Fruit fly (Drosophila melanogaster) whole organism, prepupa: Measurements from ENCODE around the gene AGO2.

Experiments
- Blimp-1 ChIP-seq: fragments of 200-800 bp; sonication (Bioruptor generic); optimal IDR thresholded peaks from 3 replicates; lab custom pipeline; 2017; ENCODE audit warnings: missing biosample characterization, missing genetic modification characterization, mild to moderate bottlenecking, moderate library complexity, missing genetic modification reagents
- CG10669 ChIP-seq: fragments of 200-800 bp; sonication (Bioruptor generic); optimal IDR thresholded peaks from 3 replicates; lab custom pipeline; 2018; ENCODE audit warnings: missing biosample characterization, mild to moderate bottlenecking, missing genetic modification characterization, moderate library complexity
- CG11294 ChIP-seq: fragments of 200-800 bp; sonication (Bioruptor generic); IDR thresholded peaks from 2 replicates; pipeline ENCODE4 v1.3.6; 2022; ENCODE audit warnings: missing biosample characterization, missing genetic modification characterization
- CG11762 ChIP-seq: fragments of 200-800 bp; sonication (Bioruptor generic); optimal IDR thresholded peaks from 3 replicates; lab custom pipeline; 2016; ENCODE audit warnings: missing biosample characterization, missing genetic modification characterization; ENCODE audit not compliant: insufficient read depth
- CG11902 ChIP-seq: fragments of 200-800 bp; sonication (Bioruptor generic); optimal IDR thresholded peaks from 3 replicates; lab custom pipeline; 2016; ENCODE audit warnings: missing biosample characterization, missing genetic modification characterization
- CG15336 ChIP-seq: fragments of 200-800 bp; sonication (Bioruptor generic); IDR thresholded peaks from 2 replicates; pipeline ENCODE4 v1.3.6; 2022; ENCODE audit warnings: missing biosample characterization, missing genetic modification characterization
- CG1621 ChIP-seq: fragments of 200-800 bp; sonication (Bioruptor generic); optimal IDR thresholded peaks from 3 replicates; lab custom pipeline; 2018; ENCODE audit warnings: missing biosample characterization, mild to moderate bottlenecking, missing genetic modification characterization
- CG16779 ChIP-seq: fragments of 200-800 bp; sonication (Bioruptor generic); optimal IDR thresholded peaks from 3 replicates; lab custom pipeline; 2017; ENCODE audit warnings: missing biosample characterization, mild to moderate bottlenecking, missing genetic modification characterization
- CG3032 ChIP-seq: fragments of 200-800 bp; optimal IDR thresholded peaks from 2 replicates; lab custom pipeline; 2019; ENCODE audit warnings: missing biosample characterization, mild to moderate bottlenecking, missing genetic modification characterization, moderate library complexity
- CG32006 ChIP-seq: fragments of 200-800 bp; sonication (Bioruptor generic); optimal IDR thresholded peaks from 3 replicates; lab custom pipeline; 2017; ENCODE audit warnings: missing biosample characterization, mild to moderate bottlenecking, missing genetic modification characterization
- CG6276 ChIP-seq: fragments of 200-800 bp; sonication (Bioruptor generic); optimal IDR thresholded peaks from 2 replicates; lab custom pipeline; 2017; ENCODE audit warnings: missing biosample characterization, mild to moderate bottlenecking, missing genetic modification characterization
- CG6792 ChIP-seq: fragments of 200-800 bp; sonication (Bioruptor generic); optimal IDR thresholded peaks from 3 replicates; lab custom pipeline; 2016; ENCODE audit warnings: missing biosample characterization, missing genetic modification characterization
- CG6808 ChIP-seq: fragments of 200-800 bp; sonication (Bioruptor generic); optimal IDR thresholded peaks from 3 replicates; lab custom pipeline; 2017; ENCODE audit warnings: missing biosample characterization, missing genetic modification characterization, mild to moderate bottlenecking, moderate library complexity, missing genetic modification reagents
- CG6854 ChIP-seq: fragments of 200-800 bp; sonication (Bioruptor generic); optimal IDR thresholded peaks from 2 replicates; lab custom pipeline; 2017; ENCODE audit warnings: missing biosample characterization, mild to moderate bottlenecking, missing genetic modification characterization
- CG7368 ChIP-seq: fragments of 200-800 bp; sonication (Bioruptor generic); optimal IDR thresholded peaks from 3 replicates; lab custom pipeline; 2016; ENCODE audit warnings: missing biosample characterization, missing genetic modification characterization
- CG8119 ChIP-seq: fragments of 200-800 bp; sonication (Bioruptor generic); IDR thresholded peaks from 3 replicates; pipeline ENCODE4 v1.3.6; 2022; ENCODE audit warnings: missing biosample characterization, missing genetic modification characterization
- CG8319 ChIP-seq: fragments of 200-800 bp; sonication (Bioruptor generic); optimal IDR thresholded peaks from 3 replicates; lab custom pipeline; 2016; ENCODE audit warnings: missing biosample characterization, missing genetic modification characterization
- Eip75B ChIP-seq: fragments of 200-800 bp; sonication (Bioruptor generic); optimal IDR thresholded peaks from 3 replicates; lab custom pipeline; 2016; ENCODE audit warnings: missing biosample characterization, missing genetic modification characterization
- Eip78C ChIP-seq: fragments of 200-800 bp; sonication (Bioruptor generic); peaks from one replicate; lab custom pipeline; 2016; ENCODE audit warnings: missing biosample characterization, missing genetic modification characterization
- Eip93F ChIP-seq: fragments of 200-800 bp; sonication (Bioruptor generic); optimal IDR thresholded peaks from 2 replicates; lab custom pipeline; 2016; ENCODE audit warnings: missing biosample characterization, mild to moderate bottlenecking, missing genetic modification characterization
- Ets96B ChIP-seq: fragments of 200-800 bp; optimal IDR thresholded peaks from 2 replicates; lab custom pipeline; 2019; ENCODE audit warnings: missing biosample characterization, mild to moderate bottlenecking, missing genetic modification characterization, moderate library complexity
- Gug ChIP-seq: fragments of 200-800 bp; sonication (Bioruptor generic); IDR thresholded peaks from 2 replicates; pipeline ENCODE4 v1.3.6; 2022; ENCODE audit warnings: missing biosample characterization, missing genetic modification characterization
- Met ChIP-seq: fragments of 200-800 bp; sonication (Bioruptor generic); optimal IDR thresholded peaks from 3 replicates; lab custom pipeline; 2016; ENCODE audit warnings: missing biosample characterization, missing genetic modification characterization
- Sox102F ChIP-seq: fragments of 200-800 bp; sonication (Bioruptor generic); optimal IDR thresholded peaks from 2 replicates; lab custom pipeline; 2016; ENCODE audit warnings: missing biosample characterization, mild to moderate bottlenecking, missing genetic modification characterization
- Sox14 ChIP-seq: fragments of 200-800 bp; sonication (Bioruptor generic); optimal IDR thresholded peaks from 3 replicates; lab custom pipeline; 2016; ENCODE audit warnings: missing biosample characterization, missing genetic modification characterization
- acj6 ChIP-seq: fragments of 200-800 bp; sonication (Bioruptor generic); optimal IDR thresholded peaks from 3 replicates; lab custom pipeline; 2016; ENCODE audit warnings: missing biosample characterization, missing genetic modification characterization
- dac ChIP-seq: fragments of 200-800 bp; sonication (Bioruptor generic); optimal IDR thresholded peaks from 2 replicates; lab custom pipeline; 2017; ENCODE audit warnings: missing biosample characterization, mild to moderate bottlenecking, missing genetic modification characterization
- esn ChIP-seq: fragments of 200-800 bp; sonication (Bioruptor generic); optimal IDR thresholded peaks from 2 replicates; lab custom pipeline; 2016; ENCODE audit warnings: missing biosample characterization, mild to moderate bottlenecking, missing genetic modification characterization, moderate library complexity
- pdm3 ChIP-seq: fragments of 200-800 bp; sonication (Bioruptor generic); optimal IDR thresholded peaks from 3 replicates; lab custom pipeline; 2016; ENCODE audit warnings: missing biosample characterization, missing genetic modification characterization
- ss ChIP-seq, 2 experiments: fragments of 200-800 bp; sonication (Bioruptor generic); optimal IDR thresholded peaks; 2 replicates in 1 of 2; 3 replicates in 1 of 2; lab custom pipeline; 2017 to 2018; ENCODE audit warnings: mild to moderate bottlenecking in 2 of 2, missing biosample characterization in 2 of 2, missing genetic modification characterization in 2 of 2, moderate library complexity in 1 of 2
- svp ChIP-seq: fragments of 200-800 bp; sonication (Bioruptor generic); peaks from one replicate; lab custom pipeline; 2016; ENCODE audit warnings: missing biosample characterization, missing genetic modification characterization
- topi ChIP-seq: fragments of 200-800 bp; sonication (Bioruptor generic); optimal IDR thresholded peaks from 3 replicates; lab custom pipeline; 2016; ENCODE audit warnings: missing biosample characterization, missing genetic modification characterization
- vri ChIP-seq: fragments of 200-800 bp; sonication (Bioruptor generic); optimal IDR thresholded peaks from 3 replicates; lab custom pipeline; 2016; ENCODE audit warnings: missing biosample characterization, mild to moderate bottlenecking, missing genetic modification characterization

AGO2 gene

DNA sequence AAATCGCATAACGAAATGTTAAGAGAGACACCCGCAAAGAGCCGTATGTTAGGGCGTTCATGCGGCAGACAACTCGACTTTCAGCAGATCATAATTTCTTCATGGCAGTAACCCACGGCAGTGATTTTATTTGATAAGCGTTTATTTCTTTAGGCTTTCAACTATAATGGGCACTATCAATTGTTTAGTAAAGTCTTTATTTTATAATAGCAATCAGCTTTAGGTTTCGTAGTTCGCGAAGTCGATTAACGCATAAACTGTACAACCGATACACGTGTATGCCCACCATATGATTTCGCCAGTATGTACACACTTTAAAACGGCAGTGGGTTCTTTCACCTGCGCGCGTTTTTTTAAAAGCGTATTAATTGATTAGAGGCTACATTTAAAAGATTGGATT, 45.7 kb upstream of the AGO2 start, which contains the start of gene CG7841 (continued):
- TF ChIP-seq CG11762 (GFP tag; lab: Kevin White, UChicago) (peak; percentile 96), Met (GFP tag; lab: Kevin White, UChicago) (peak; percentile 99), CG10669 (peak; percentile 98), CG32006 (GFP tag; lab: Kevin White, UChicago) (peak; percentile 96), CG6792 (GFP tag; lab: Kevin White, UChicago) (peak; percentile 98), CG8319 (peak; percentile 95), CG1621 (tag; lab: Kevin White, UChicago) (peak; percentile 97), CG6808 (GFP tag; lab: Kevin White, UChicago) (peak; percentile 98)
- TF ChIP-seq, all 60 proteins: peak for 60

DNA sequence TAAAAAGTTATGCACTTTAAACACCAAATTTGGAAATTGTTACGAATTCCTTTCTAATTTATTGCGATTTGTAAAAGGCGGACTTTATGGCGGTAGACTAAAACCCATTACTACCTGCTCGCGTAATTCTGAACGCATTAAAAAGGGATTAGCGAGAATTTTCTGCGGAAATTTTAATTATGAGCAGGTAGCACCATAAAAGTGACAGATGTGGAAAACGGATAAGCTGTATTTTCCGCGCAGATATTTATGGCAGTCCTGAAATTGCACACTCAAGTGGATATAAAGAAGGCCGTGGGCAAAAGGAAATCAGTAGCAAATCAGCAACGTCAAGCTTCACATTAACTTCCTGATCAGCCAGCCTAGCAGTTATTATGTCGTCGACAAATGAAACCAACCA, 45.2 kb upstream of the AGO2 start, which contains the start of gene Z600:
Z600 (plus strand) TSS at position 312 of the 400 bp plus-strand sequence.
- TF ChIP-seq CG11902 = no peak
- no peak for TF ChIP-seq Met (GFP tag; lab: Kevin White, UChicago)
- TF ChIP-seq CG8319 = no peak
- no peak for TF ChIP-seq CG1621 (tag; lab: Kevin White, UChicago)
- TF ChIP-seq CG7368 = no peak
- TF ChIP-seq CG6276 (GFP tag; lab: Kevin White, UChicago) = no peak
- TF ChIP-seq CG11762 (GFP tag; lab: Kevin White, UChicago) = no peak
- no peak for TF ChIP-seq dac (GFP tag; lab: Kevin White, UChicago)
- no peak for TF ChIP-seq CG3032 (tag; lab: Kevin White, UChicago)
- no peak for TF ChIP-seq Gug (GFP tag; lab: Robert Waterston, UW)
- TF ChIP-seq CG16779 (tag; lab: Kevin White, UChicago) = no peak
- no peak for TF ChIP-seq Sox14
- no peak for TF ChIP-seq Ets96B (tag; lab: Kevin White, UChicago)
- TF ChIP-seq CG6792 (GFP tag; lab: Kevin White, UChicago) = no peak

dm6 chr3L:15509398-15509797, 44.5 kb upstream of the AGO2 start, which contains the start of the genes gdl and gdl-ORF39:
gdl (plus strand) TSS chr3L:15509445.
gdl-ORF39 (plus strand) TSS chr3L:15509445.
- TF ChIP-seq Eip78C = peak; percentile 64
- TF ChIP-seq CG15336 (GFP tag; lab: Robert Waterston, UW) = no peak

dm6 chr3L:15510787-15511186, 43.1 kb upstream of the AGO2 start, which contains the start of gene MsrA:
MsrA (plus strand) TSS chr3L:15511052.
- no peak for TF ChIP-seq CG11294 (GFP tag; lab: Robert Waterston, UW)
- no peak for TF ChIP-seq pdm3 (GFP tag; lab: Kevin White, UChicago)
- TF ChIP-seq svp (GFP tag; lab: Kevin White, UChicago) = peak; percentile 80
- no peak for TF ChIP-seq CG6792 (GFP tag; lab: Kevin White, UChicago)
- TF ChIP-seq vri = peak; percentile 37
- peak; percentile 7 for TF ChIP-seq esn (GFP tag; lab: Kevin White, UChicago)
- 0 out of 3 replicates have a peak, but pooled peaks have one; percentile 16 for TF ChIP-seq CG8119 (GFP tag; lab: Robert Waterston, UW)
- TF ChIP-seq Eip75B (GFP tag; lab: Kevin White, UChicago) = peak; percentile 17
- peak; percentile 70 for TF ChIP-seq Eip78C
- no peak for TF ChIP-seq CG6854 (GFP tag; lab: Kevin White, UChicago)
- no peak for TF ChIP-seq topi (GFP tag; lab: Kevin White, UChicago)

dm6 chr3L:15511688-15512250, 42.1 kb upstream of the AGO2 start:
- peak; percentile 33 for TF ChIP-seq Eip93F
- TF ChIP-seq CG8119 (GFP tag; lab: Robert Waterston, UW) = no peak; the same call in 2 of the 3 replicates
- TF ChIP-seq ss (GFP tag; optimal IDR thresholded peaks at IDR 0.05; lab: Kevin White, UChicago) = peak; percentile 39 to 44
- peak; percentile 24 for TF ChIP-seq vri
- TF ChIP-seq CG3032 (tag; lab: Kevin White, UChicago) = peak; percentile 17
- TF ChIP-seq CG8319 = no peak
- TF ChIP-seq CG16779 (tag; lab: Kevin White, UChicago) = peak; percentile 13
- TF ChIP-seq Eip78C = peak; percentile 76
- peak; percentile 55 for TF ChIP-seq Sox14
- TF ChIP-seq Sox102F (GFP tag; lab: Kevin White, UChicago) = peak; percentile 37
- TF ChIP-seq Blimp-1 (GFP tag; lab: Kevin White, UChicago) = peak; percentile 78
- TF ChIP-seq Met (GFP tag; lab: Kevin White, UChicago) = peak; percentile 11
- TF ChIP-seq acj6 (GFP tag; lab: Kevin White, UChicago) = no peak
- peak; percentile 7 for TF ChIP-seq esn (GFP tag; lab: Kevin White, UChicago)
